Worm (Caenorhabditis elegans) whole organism, midembryonic: ENCODE data around the gene B0222.5.

Experiments used
- T22C8.4 ChIP-seq: fragments of 200-800 bp; sonication (Bioruptor generic); IDR thresholded peaks from 2 replicates; pipeline ENCODE4 v1.3.6; 2022; ENCODE audit warnings: missing genetic modification characterization, missing compliant biosample characterization
- cog-1 ChIP-seq: sonication (generic microtip); optimal IDR thresholded peaks from 2 replicates; lab custom pipeline; 2016; ENCODE audit warnings: missing genetic modification characterization, missing compliant biosample characterization
- flt-1 ChIP-seq: fragments of 200-800 bp; sonication (Bioruptor generic); IDR thresholded peaks from 2 replicates; pipeline ENCODE4 v1.3.6; 2022; ENCODE audit warnings: missing genetic modification characterization, missing compliant biosample characterization
- klf-2 ChIP-seq: fragments of 200-800 bp; sonication (Bioruptor generic); conservative IDR thresholded peaks from 2 replicates; pipeline ENCODE4 v1.3.6; 2022; ENCODE audit warnings: missing genetic modification reagents, missing genetic modification characterization, missing compliant biosample characterization
- med-1 ChIP-seq: sonication (generic microtip); optimal IDR thresholded peaks from 2 replicates; lab custom pipeline; 2017; ENCODE audit warnings: missing genetic modification characterization, mild to moderate bottlenecking, missing compliant biosample characterization, antibody characterized with exemption, missing genetic modification reagents; ENCODE audit not compliant: insufficient read depth
- ref-1 ChIP-seq: fragments of 200-800 bp; sonication (Bioruptor generic); conservative IDR thresholded peaks from 2 replicates; pipeline ENCODE4 v1.3.6; 2022; ENCODE audit warnings: missing genetic modification reagents, missing genetic modification characterization, missing compliant biosample characterization
- tab-1 ChIP-seq: fragments of 200-800 bp; sonication (Bioruptor generic); IDR thresholded peaks from 2 replicates; pipeline ENCODE4 v1.3.6; 2022; ENCODE audit warnings: missing genetic modification characterization, missing compliant biosample characterization
- ztf-23 ChIP-seq: fragments of 200-800 bp; sonication (Bioruptor generic); IDR thresholded peaks from 2 replicates; pipeline ENCODE4 v1.3.6; 2022; ENCODE audit warnings: missing genetic modification reagents, missing genetic modification characterization, missing compliant biosample characterization
- ztf-29 ChIP-seq: fragments of 200-800 bp; sonication (Bioruptor generic); IDR thresholded peaks from 2 replicates; pipeline ENCODE4 v1.3.6; 2022; ENCODE audit warnings: missing genetic modification reagents, missing genetic modification characterization, missing compliant biosample characterization

Gene B0222.5

DNA sequence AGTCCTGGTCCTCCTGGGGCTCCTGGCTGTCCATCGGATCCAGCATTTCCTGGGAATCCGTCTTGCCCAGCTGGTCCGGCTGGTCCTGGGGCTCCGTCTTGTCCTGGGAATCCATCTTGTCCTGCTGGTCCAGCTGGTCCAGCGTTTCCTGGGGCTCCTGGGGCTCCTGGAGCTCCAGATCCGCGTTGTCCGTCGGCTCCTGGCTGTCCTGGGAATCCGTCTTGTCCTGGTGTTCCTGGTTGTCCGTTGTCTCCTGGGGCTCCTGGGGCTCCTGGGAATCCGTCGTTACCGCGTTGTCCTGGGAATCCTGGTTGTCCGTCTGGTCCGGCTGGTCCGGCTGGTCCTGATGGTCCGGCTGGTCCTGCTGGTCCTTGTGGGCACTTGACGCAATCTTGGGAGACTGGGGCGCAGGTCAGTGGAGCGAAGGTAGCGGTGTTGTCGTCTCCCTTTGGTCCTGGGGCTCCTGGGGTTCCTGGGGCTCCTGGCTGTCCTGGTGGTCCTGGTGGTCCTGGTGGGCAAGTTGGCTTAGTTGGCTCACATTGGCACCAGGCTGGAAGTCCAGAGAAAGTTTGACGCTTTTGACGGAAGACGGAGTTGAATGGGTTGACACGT, 7.6 kb upstream of the B0222.5 start:
- TF ChIP-seq ref-1 (GFP tag; lab: Robert Waterston, UW) (no peak), flt-1 (GFP tag; lab: Robert Waterston, UW) (no peak), med-1 (no peak), ztf-23 (GFP tag; lab: Robert Waterston, UW) (no peak), cog-1 (no peak), klf-2 (GFP tag; lab: Robert Waterston, UW) (no peak), ztf-29 (GFP tag; lab: Robert Waterston, UW) (no peak), tab-1 (GFP tag; lab: Robert Waterston, UW) (no peak), T22C8.4 (no peak)

ce11 chrV:9160224-9160886, 5.7 kb upstream of the B0222.5 start, which contains the start of gene col-144:
TSS of gene col-144 (minus strand) at chrV:9160642.
- TF ChIP-seq flt-1 (GFP tag; lab: Robert Waterston, UW): no peak
- TF ChIP-seq ztf-29 (GFP tag; lab: Robert Waterston, UW): no peak
- TF ChIP-seq ref-1 (GFP tag; lab: Robert Waterston, UW): no peak

ce11 chrV:9157597-9157996, 2.9 kb upstream of the B0222.5 start:
- TF ChIP-seq tab-1 (GFP tag; lab: Robert Waterston, UW) (no peak), med-1 (no peak), T22C8.4 (no peak), ztf-29 (GFP tag; lab: Robert Waterston, UW) (no peak), klf-2 (GFP tag; lab: Robert Waterston, UW) (no peak), flt-1 (GFP tag; lab: Robert Waterston, UW) (no peak), ztf-23 (GFP tag; lab: Robert Waterston, UW) (no peak), ref-1 (GFP tag; lab: Robert Waterston, UW) (no peak), cog-1 (no peak)

- TF ChIP-seq klf-2 (GFP tag; lab: Robert Waterston, UW) (no peak), ref-1 (GFP tag; lab: Robert Waterston, UW) (no peak), med-1 (no peak), ztf-23 (GFP tag; lab: Robert Waterston, UW) (no peak), ztf-29 (GFP tag; lab: Robert Waterston, UW) (no peak), cog-1 (no peak), tab-1 (GFP tag; lab: Robert Waterston, UW) (no peak), flt-1 (GFP tag; lab: Robert Waterston, UW) (no peak), T22C8.4 (no peak)
Measured at ce11 chrV:9156679-9157078, 2.0 kb upstream of the B0222.5 start, which contains the start of gene B0222.15. TSS of gene B0222.15 (minus strand) at chrV:9156779.

DNA sequence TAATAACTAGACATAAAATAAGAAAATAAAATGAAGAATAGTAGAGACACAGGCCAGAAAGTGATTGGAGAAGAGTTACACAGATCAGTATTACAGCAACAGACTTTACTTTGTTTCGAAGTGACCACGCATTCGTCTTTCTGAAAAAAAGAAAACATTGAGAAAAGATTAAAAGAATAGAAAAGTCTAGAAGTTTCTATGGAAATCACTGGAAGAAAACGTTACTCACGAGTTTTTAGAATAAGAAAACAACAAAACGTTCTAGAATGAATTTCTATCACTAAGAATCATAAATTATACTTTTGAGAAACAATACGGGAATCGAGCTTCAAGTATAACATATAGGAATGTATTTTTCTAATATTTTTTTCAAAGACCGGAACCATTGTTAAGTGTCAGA, 944 bp upstream of the B0222.5 start:
- TF ChIP-seq tab-1 (GFP tag; lab: Robert Waterston, UW): no peak
- no peak for TF ChIP-seq med-1
- TF ChIP-seq cog-1: no peak
- TF ChIP-seq klf-2 (GFP tag; lab: Robert Waterston, UW): no peak
- TF ChIP-seq ztf-23 (GFP tag; lab: Robert Waterston, UW): no peak
- no peak for TF ChIP-seq flt-1 (GFP tag; lab: Robert Waterston, UW)
- no peak for TF ChIP-seq ztf-29 (GFP tag; lab: Robert Waterston, UW)
- TF ChIP-seq T22C8.4: no peak
- no peak for TF ChIP-seq ref-1 (GFP tag; lab: Robert Waterston, UW)

DNA sequence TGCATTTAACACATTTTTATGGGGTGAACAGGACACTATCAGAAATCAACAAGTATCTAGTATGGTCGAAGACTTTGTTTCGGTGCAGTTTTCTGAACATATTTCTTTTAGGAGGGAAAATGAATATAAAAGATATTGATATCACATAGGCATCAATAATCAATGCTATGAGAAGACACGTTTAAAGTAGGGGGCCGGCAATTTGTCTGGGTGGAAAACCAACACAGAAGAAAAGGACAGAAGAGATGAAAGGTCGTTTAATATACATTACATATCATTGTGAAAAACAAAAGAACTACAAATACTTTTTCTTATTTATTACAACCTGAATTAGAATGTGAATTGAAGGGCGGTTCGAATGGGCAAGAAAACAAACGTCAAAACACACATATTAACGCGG, 2.3 kb downstream of the B0222.5 start:
- TF ChIP-seq T22C8.4: no peak
- TF ChIP-seq ztf-23 (GFP tag; lab: Robert Waterston, UW): no peak
- TF ChIP-seq ztf-29 (GFP tag; lab: Robert Waterston, UW): no peak
- TF ChIP-seq cog-1: no peak
- TF ChIP-seq med-1: no peak
- TF ChIP-seq klf-2 (GFP tag; lab: Robert Waterston, UW): no peak
- no peak for TF ChIP-seq flt-1 (GFP tag; lab: Robert Waterston, UW)
- no peak for TF ChIP-seq tab-1 (GFP tag; lab: Robert Waterston, UW)
- TF ChIP-seq ref-1 (GFP tag; lab: Robert Waterston, UW): no peak

ce11 chrV:9148151-9148550, 6.5 kb downstream of the B0222.5 start:
- TF ChIP-seq klf-2 (GFP tag; lab: Robert Waterston, UW) (no peak), ztf-23 (GFP tag; lab: Robert Waterston, UW) (no peak), flt-1 (GFP tag; lab: Robert Waterston, UW) (no peak), med-1 (no peak), cog-1 (no peak), ztf-29 (GFP tag; lab: Robert Waterston, UW) (no peak), T22C8.4 (no peak), ref-1 (GFP tag; lab: Robert Waterston, UW) (no peak), tab-1 (GFP tag; lab: Robert Waterston, UW) (no peak)

- no peak for TF ChIP-seq ref-1 (GFP tag; lab: Robert Waterston, UW)
- TF ChIP-seq ztf-29 (GFP tag; lab: Robert Waterston, UW): no peak
- TF ChIP-seq cog-1: no peak
- no peak for TF ChIP-seq ztf-23 (GFP tag; lab: Robert Waterston, UW)
- no peak for TF ChIP-seq T22C8.4
- no peak for TF ChIP-seq tab-1 (GFP tag; lab: Robert Waterston, UW)
- TF ChIP-seq flt-1 (GFP tag; lab: Robert Waterston, UW): no peak
- TF ChIP-seq med-1: no peak
- TF ChIP-seq klf-2 (GFP tag; lab: Robert Waterston, UW): no peak
Measured at ce11 chrV:9146849-9147557, 7.7 kb downstream of the B0222.5 start, which contains the start of gene spl-2. TSS of gene spl-2 (minus strand) at chrV:9146899.

DNA sequence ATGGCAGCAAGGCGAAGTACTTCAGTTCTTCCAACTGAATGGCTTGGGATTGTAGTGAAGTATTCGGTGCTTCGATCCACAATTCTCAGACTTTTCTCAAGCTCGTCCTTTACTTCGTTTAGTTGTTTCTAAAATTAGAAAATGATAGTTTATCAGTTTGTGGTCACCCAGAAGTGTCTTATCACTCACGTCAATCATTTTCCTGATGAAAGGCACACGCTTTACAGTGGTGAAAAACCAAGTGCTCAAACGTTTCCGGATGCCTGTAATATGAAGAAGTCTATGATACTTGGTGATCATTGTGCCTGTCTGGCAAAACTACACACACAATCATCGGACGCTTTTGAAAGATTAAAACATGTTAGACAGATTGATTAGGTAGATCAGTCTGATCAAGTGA, 8.5 kb downstream of the B0222.5 start:
- no peak for TF ChIP-seq flt-1 (GFP tag; lab: Robert Waterston, UW)
- no peak for TF ChIP-seq T22C8.4
- TF ChIP-seq cog-1: no peak
- no peak for TF ChIP-seq ref-1 (GFP tag; lab: Robert Waterston, UW)
- TF ChIP-seq tab-1 (GFP tag; lab: Robert Waterston, UW): no peak
- TF ChIP-seq ztf-29 (GFP tag; lab: Robert Waterston, UW): no peak
- TF ChIP-seq med-1: no peak
- no peak for TF ChIP-seq klf-2 (GFP tag; lab: Robert Waterston, UW)
- TF ChIP-seq ztf-23 (GFP tag; lab: Robert Waterston, UW): no peak
